Worm (Caenorhabditis elegans): ENCODE results near the gene F49H12.2.

F49H12.2 gene

DNA sequence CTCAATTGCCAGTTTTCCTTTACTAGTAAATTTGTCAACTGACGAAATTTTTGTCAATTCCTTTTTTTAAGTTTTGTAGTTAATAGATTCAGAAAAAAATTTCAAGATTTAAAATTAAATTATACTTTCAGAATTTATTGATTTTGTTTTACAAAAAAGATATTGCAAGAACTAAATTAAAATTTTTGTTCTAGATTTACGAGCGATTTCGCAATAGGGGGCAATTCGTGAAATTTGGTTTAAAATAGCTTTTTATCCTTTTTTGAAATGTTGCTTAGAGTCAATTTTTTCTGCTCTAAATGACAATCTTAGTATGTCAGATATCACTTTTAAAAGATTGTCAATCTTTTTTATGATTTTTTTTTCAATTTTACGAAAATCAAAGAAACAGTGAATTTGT lies 406 bp downstream of the F49H12.2 start:
- TF ChIP-seq nhr-28 (tag; optimal IDR thresholded peaks at IDR 0.05) (no peak), tbx-2 (tag; optimal IDR thresholded peaks at IDR 0.05) (no peak), R02D3.7 (tag; optimal IDR thresholded peaks at IDR 0.05) (no peak), nhr-12 (tag; optimal IDR thresholded peaks at IDR 0.05) (no peak), ceh-9 (tag; optimal IDR thresholded peaks at IDR 0.05) (no peak), lsy-12 (tag; optimal IDR thresholded peaks at IDR 0.05) (no peak), nhr-76 (tag; optimal IDR thresholded peaks at IDR 0.05) (no peak)

DNA sequence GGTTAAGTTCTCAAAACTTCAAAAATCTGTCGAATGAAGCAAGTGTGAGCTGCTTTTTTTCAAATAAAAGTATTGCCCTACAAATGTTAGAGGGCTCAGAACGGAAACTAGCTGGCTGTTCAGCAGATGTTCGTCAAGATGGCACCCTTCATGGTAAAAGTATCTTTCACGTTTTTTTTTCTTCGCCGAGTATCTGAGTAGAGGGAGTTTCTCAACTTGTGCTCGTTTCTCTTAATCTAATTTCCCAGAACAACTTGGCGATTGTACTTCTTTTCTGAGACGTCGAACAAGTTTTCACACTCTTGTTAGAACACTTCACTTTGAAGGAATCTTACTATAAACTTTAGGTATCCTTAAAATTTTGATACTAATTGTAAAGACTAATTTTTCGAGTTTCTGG lies 2.6 kb downstream of the F49H12.2 start:
- TF ChIP-seq ZK546.5 (tag; optimal IDR thresholded peaks at IDR 0.05) (no peak), pha-4 (tag; optimal IDR thresholded peaks at IDR 0.05) (no peak), fos-1 (tag; optimal IDR thresholded peaks at IDR 0.05) (no peak), nhr-12 (tag; optimal IDR thresholded peaks at IDR 0.05) (no peak), mdl-1 (tag; optimal IDR thresholded peaks at IDR 0.05) (no peak), nhr-11 (tag; optimal IDR thresholded peaks at IDR 0.05) (no peak), egl-5 (tag; optimal IDR thresholded peaks at IDR 0.05) (no peak), elt-2 (tag; optimal IDR thresholded peaks at IDR 0.05) (no peak), unc-62 (GFP tag; optimal IDR thresholded peaks at IDR 0.05) (no peak), nfya-1 (tag; optimal IDR thresholded peaks at IDR 0.05; ENCODE audit: insufficient read depth) (no peak), ceh-82 (tag; optimal IDR thresholded peaks at IDR 0.05) (no peak), nhr-28 (tag; optimal IDR thresholded peaks at IDR 0.05) (no peak), lin-15B (tag; optimal IDR thresholded peaks at IDR 0.05) (no peak), snpc-4 (tag; optimal IDR thresholded peaks at IDR 0.05) (no peak), elt-3 (tag; optimal IDR thresholded peaks at IDR 0.05) (no peak), ceh-28 (tag; optimal IDR thresholded peaks at IDR 0.05) (no peak)

DNA sequence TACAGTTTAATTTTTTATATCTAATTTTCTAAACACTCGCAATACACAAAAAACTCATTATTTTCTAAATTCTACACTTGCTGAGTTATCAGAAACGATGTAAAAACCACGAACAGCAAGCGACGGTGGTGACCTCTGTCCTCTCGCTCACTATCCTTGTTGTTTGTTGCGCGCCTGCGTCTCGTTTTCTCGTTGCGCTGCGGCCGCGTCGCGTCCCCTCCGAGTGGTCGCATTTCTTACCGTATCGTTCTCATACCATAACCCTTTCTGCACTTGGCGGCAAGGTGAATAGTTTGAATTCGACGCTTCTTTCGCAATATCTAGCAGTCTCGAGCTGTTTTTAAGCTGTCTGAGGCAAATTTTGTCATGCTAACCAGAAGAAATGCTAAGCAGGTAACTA lies 4.3 kb downstream of the F49H12.2 start, which contains the start of gene lsy-2:
TSS of gene lsy-2 (plus strand) at position 271 of the 400 bp plus-strand sequence.
- TF ChIP-seq elt-2 (tag; optimal IDR thresholded peaks at IDR 0.05) = peak; percentile 62
- TF ChIP-seq nhr-43 (tag; optimal IDR thresholded peaks at IDR 0.05; ENCODE audit: poor library complexity, severe bottlenecking) = no peak
- TF ChIP-seq ama-1 (optimal IDR thresholded peaks at IDR 0.05) = peak; percentile 51
- TF ChIP-seq nhr-25 (tag; optimal IDR thresholded peaks at IDR 0.05) = peak; percentile 88
- TF ChIP-seq lin-15B (tag; optimal IDR thresholded peaks at IDR 0.05) = peak; percentile 46
- TF ChIP-seq lin-39 (tag; optimal IDR thresholded peaks at IDR 0.05) = peak; percentile 83
- no peak for TF ChIP-seq fkh-2 (tag; optimal IDR thresholded peaks at IDR 0.05)
- no peak for TF ChIP-seq nhr-11 (tag; optimal IDR thresholded peaks at IDR 0.05)
- peak; percentile 98 for TF ChIP-seq nfya-1 (tag; optimal IDR thresholded peaks at IDR 0.05; ENCODE audit: insufficient read depth)
- TF ChIP-seq egl-5 (tag; optimal IDR thresholded peaks at IDR 0.05) = peak; percentile 64
- TF ChIP-seq ceh-28 (tag; optimal IDR thresholded peaks at IDR 0.05) = peak; percentile 25
- TF ChIP-seq skn-1 (tag; optimal IDR thresholded peaks at IDR 0.05) = no peak
- peak; percentile 44 for TF ChIP-seq nhr-23 (tag; optimal IDR thresholded peaks at IDR 0.05)
- TF ChIP-seq nhr-237 (tag; optimal IDR thresholded peaks at IDR 0.05) = no peak
- peak; percentile 84 for TF ChIP-seq hmg-11 (tag; optimal IDR thresholded peaks at IDR 0.05)
- peak; percentile 72 for TF ChIP-seq pha-4 (tag; optimal IDR thresholded peaks at IDR 0.05)
- TF ChIP-seq nhr-12 (tag; optimal IDR thresholded peaks at IDR 0.05) = no peak
- TF ChIP-seq lsy-12 (tag; optimal IDR thresholded peaks at IDR 0.05) = peak; percentile 5
- no peak for TF ChIP-seq ZK546.5 (tag; optimal IDR thresholded peaks at IDR 0.05)
- TF ChIP-seq nhr-77 (tag; optimal IDR thresholded peaks at IDR 0.05) = no peak
- TF ChIP-seq jun-1 (tag; optimal IDR thresholded peaks at IDR 0.05) = peak; percentile 10
- no peak for TF ChIP-seq ceh-82 (tag; optimal IDR thresholded peaks at IDR 0.05)

DNA sequence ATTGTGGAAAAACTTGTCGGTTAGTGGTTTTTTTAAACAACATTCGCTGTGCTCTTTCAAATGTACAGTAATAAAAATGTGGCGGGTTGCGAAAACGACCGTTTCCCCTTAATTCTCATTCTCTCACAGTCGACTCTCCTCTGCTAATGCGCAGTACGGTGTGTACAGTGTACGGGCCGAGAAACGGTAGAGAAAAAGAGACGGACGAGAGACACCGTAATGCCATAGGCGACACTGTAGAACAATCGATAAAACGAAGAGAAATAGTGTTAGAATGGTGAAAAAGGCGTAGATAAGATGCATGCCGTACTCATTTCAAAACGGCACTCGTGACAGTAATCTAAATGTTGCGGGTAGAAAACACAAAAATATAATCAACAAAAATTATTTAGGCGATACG lies 5.4 kb downstream of the F49H12.2 start:
- peak; percentile 51 for TF ChIP-seq nhr-25 (tag; optimal IDR thresholded peaks at IDR 0.05)
- TF ChIP-seq ceh-28 (tag; optimal IDR thresholded peaks at IDR 0.05) = peak; percentile 64
- no peak for TF ChIP-seq sea-2 (GFP tag; optimal IDR thresholded peaks at IDR 0.05)
- peak; percentile 64 for TF ChIP-seq nfya-1 (tag; optimal IDR thresholded peaks at IDR 0.05; ENCODE audit: insufficient read depth)
- no peak for TF ChIP-seq egl-27 (tag; optimal IDR thresholded peaks at IDR 0.05)
- no peak for TF ChIP-seq snpc-4 (tag; optimal IDR thresholded peaks at IDR 0.05)
- TF ChIP-seq pqm-1 (tag; optimal IDR thresholded peaks at IDR 0.05) = peak; percentile 73
- TF ChIP-seq hmg-11 (tag; optimal IDR thresholded peaks at IDR 0.05) = peak; percentile 7
- peak; percentile 66 for TF ChIP-seq pha-4 (tag; optimal IDR thresholded peaks at IDR 0.05)
- peak; percentile 75 for TF ChIP-seq elt-2 (tag; optimal IDR thresholded peaks at IDR 0.05)
- TF ChIP-seq nhr-23 (tag; optimal IDR thresholded peaks at IDR 0.05) = peak; percentile 50
